Worm (Caenorhabditis elegans): Measurements from ENCODE around the gene C17H12.3.

ce11 chrIV:6757011-6757410 lies 38.4 kb downstream of the C17H12.3 start, which contains the start of gene usp-4:
- TF ChIP-seq hlh-30 (tag; optimal IDR thresholded peaks at IDR 0.05; ENCODE audit: insufficient read depth) (no peak), nfya-1 (tag; optimal IDR thresholded peaks at IDR 0.05) (no peak), pqm-1 (tag; optimal IDR thresholded peaks at IDR 0.05) (no peak), pag-3 (tag; optimal IDR thresholded peaks at IDR 0.05; ENCODE audit: borderline replicate concordance) (no peak), ama-1 (optimal IDR thresholded peaks at IDR 0.05) (no peak), fkh-10 (GFP tag; optimal IDR thresholded peaks at IDR 0.05) (no peak), ttx-3 (tag; optimal IDR thresholded peaks at IDR 0.05) (no peak), C38D4.7 (GFP tag; optimal IDR thresholded peaks at IDR 0.05) (no peak), hlh-13 (GFP tag; optimal IDR thresholded peaks at IDR 0.05) (no peak), ceh-31 (tag; optimal IDR thresholded peaks at IDR 0.05) (no peak), ceh-34 (tag; optimal IDR thresholded peaks at IDR 0.05) (no peak), F13H6.1 (tag; optimal IDR thresholded peaks at IDR 0.05) (no peak), ceh-9 (tag; optimal IDR thresholded peaks at IDR 0.05) (no peak)

All from whole organism, late embryonic.